Fruit fly (Drosophila melanogaster) whole organism, embryonic: ENCODE measurements around the gene Art2.

Source experiments
- Bdp1 ChIP-seq: fragments of 200-800 bp; sonication (Bioruptor generic); optimal IDR thresholded peaks from 3 replicates; lab custom pipeline; 2016; ENCODE audit warnings: missing biosample characterization, missing genetic modification characterization
- CG1024 ChIP-seq: fragments of 200-800 bp; sonication (Bioruptor generic); IDR thresholded peaks from 2 replicates; pipeline ENCODE4 v1.3.6; 2022; ENCODE audit warnings: missing biosample characterization, missing genetic modification characterization
- CG10267 ChIP-seq: fragments of 200-800 bp; sonication (Bioruptor generic); optimal IDR thresholded peaks from 2 replicates; lab custom pipeline; 2018; ENCODE audit warnings: missing biosample characterization, mild to moderate bottlenecking, missing genetic modification characterization, moderate library complexity
- CG12155 ChIP-seq: fragments of 200-800 bp; sonication (Bioruptor generic); optimal IDR thresholded peaks from 3 replicates; lab custom pipeline; 2016; ENCODE audit warnings: missing biosample characterization, missing genetic modification characterization
- CG12391 ChIP-seq: fragments of 200-800 bp; sonication (Bioruptor generic); optimal IDR thresholded peaks from 3 replicates; lab custom pipeline; 2018; ENCODE audit warnings: missing biosample characterization, mild to moderate bottlenecking, missing genetic modification characterization, moderate library complexity
- CG13894 ChIP-seq: fragments of 200-800 bp; sonication (Bioruptor generic); optimal IDR thresholded peaks from 3 replicates; lab custom pipeline; 2018; ENCODE audit warnings: missing biosample characterization, mild to moderate bottlenecking, missing genetic modification characterization, moderate library complexity
- CG14014 ChIP-seq: fragments of 200-800 bp; sonication (Bioruptor generic); IDR thresholded peaks from 2 replicates; pipeline ENCODE4 v1.3.6; 2022; ENCODE audit warnings: missing biosample characterization, missing genetic modification characterization
- CG15269 ChIP-seq: fragments of 200-800 bp; sonication (Bioruptor generic); optimal IDR thresholded peaks from 2 replicates; lab custom pipeline; 2018; ENCODE audit warnings: missing biosample characterization, mild to moderate bottlenecking, missing genetic modification characterization, moderate library complexity
- CG15479 ChIP-seq: fragments of 200-800 bp; sonication (Bioruptor generic); optimal IDR thresholded peaks from 3 replicates; lab custom pipeline; 2019; ENCODE audit warnings: missing biosample characterization, mild to moderate bottlenecking, missing genetic modification characterization, moderate library complexity
- CG1602 ChIP-seq: fragments of 200-800 bp; sonication (Bioruptor generic); optimal IDR thresholded peaks from 3 replicates; lab custom pipeline; 2016; ENCODE audit warnings: missing biosample characterization, missing genetic modification characterization
- CG17186 ChIP-seq: fragments of 200-800 bp; sonication (Bioruptor generic); optimal IDR thresholded peaks from 3 replicates; lab custom pipeline; 2017; ENCODE audit warnings: missing biosample characterization, missing genetic modification reagents, missing genetic modification characterization
- CG1792 ChIP-seq: fragments of 200-800 bp; sonication (Bioruptor generic); optimal IDR thresholded peaks from 2 replicates; lab custom pipeline; 2016; ENCODE audit warnings: missing biosample characterization, missing genetic modification characterization
- CG2202 ChIP-seq: fragments of 200-800 bp; sonication (Bioruptor generic); optimal IDR thresholded peaks from 2 replicates; lab custom pipeline; 2018; ENCODE audit warnings: missing biosample characterization, mild to moderate bottlenecking, missing genetic modification characterization
- CG2889 ChIP-seq: fragments of 200-800 bp; sonication (Bioruptor generic); IDR thresholded peaks from 3 replicates; pipeline ENCODE4 v1.3.6; 2022; ENCODE audit warnings: missing biosample characterization, missing genetic modification characterization
- CG3065 ChIP-seq: fragments of 200-800 bp; sonication (Bioruptor generic); optimal IDR thresholded peaks from 2 replicates; lab custom pipeline; 2016; ENCODE audit warnings: missing biosample characterization, missing genetic modification characterization
- CG32772 ChIP-seq: fragments of 200-800 bp; sonication (Bioruptor generic); IDR thresholded peaks from 2 replicates; pipeline ENCODE4 v1.3.6; 2022; ENCODE audit warnings: missing biosample characterization, missing genetic modification characterization
- CG3407 ChIP-seq: fragments of 200-800 bp; sonication (Bioruptor generic); optimal IDR thresholded peaks from 2 replicates; lab custom pipeline; 2018; ENCODE audit warnings: missing biosample characterization, mild to moderate bottlenecking, missing genetic modification characterization
- CG34376 ChIP-seq: fragments of 200-800 bp; sonication (Bioruptor generic); optimal IDR thresholded peaks from 2 replicates; lab custom pipeline; 2018; ENCODE audit warnings: missing biosample characterization, mild to moderate bottlenecking, missing genetic modification characterization
- CG3995 ChIP-seq: fragments of 200-800 bp; sonication (Bioruptor generic); optimal IDR thresholded peaks from 3 replicates; lab custom pipeline; 2016; ENCODE audit warnings: missing biosample characterization, missing genetic modification characterization
- CG5245 ChIP-seq: fragments of 200-800 bp; sonication (Bioruptor generic); optimal IDR thresholded peaks from 3 replicates; lab custom pipeline; 2016; ENCODE audit warnings: missing biosample characterization, missing genetic modification characterization
- CG7745 ChIP-seq: fragments of 200-800 bp; sonication (Bioruptor generic); optimal IDR thresholded peaks from 2 replicates; lab custom pipeline; 2018; ENCODE audit warnings: missing biosample characterization, mild to moderate bottlenecking, missing genetic modification characterization, moderate library complexity
- CHES-1-like ChIP-seq: fragments of 200-800 bp; sonication (Bioruptor generic); optimal IDR thresholded peaks from 2 replicates; lab custom pipeline; 2016; ENCODE audit warnings: missing biosample characterization, missing genetic modification characterization
- D ChIP-seq, 2 experiments: fragments of 200-800 bp in 1 of 2; fragments of >200 bp in 1 of 2; sonication (Bioruptor generic) in 1 of 2; optimal IDR thresholded peaks; 2 replicates in 1 of 2; 3 replicates in 1 of 2; lab custom pipeline; 2017; ENCODE audit warnings: mild to moderate bottlenecking in 1 of 2, missing biosample characterization in 1 of 2, missing genetic modification characterization in 1 of 2, missing genetic modification reagents in 1 of 2
- Dad ChIP-seq: fragments of 200-800 bp; sonication (Bioruptor generic); optimal IDR thresholded peaks from 3 replicates; lab custom pipeline; 2016; ENCODE audit warnings: missing biosample characterization, missing genetic modification characterization
- Hr3 ChIP-seq: fragments of 200-800 bp; sonication (Bioruptor generic); optimal IDR thresholded peaks from 3 replicates; lab custom pipeline; 2016; ENCODE audit warnings: missing biosample characterization, missing genetic modification characterization
- Rfx ChIP-seq: fragments of 200-800 bp; sonication (Bioruptor generic); IDR thresholded peaks from 2 replicates; pipeline ENCODE4 v1.3.6; 2022; ENCODE audit warnings: missing biosample characterization, missing genetic modification characterization
- Sox102F ChIP-seq: fragments of 200-800 bp; sonication (Bioruptor generic); optimal IDR thresholded peaks from 2 replicates; lab custom pipeline; 2018; ENCODE audit warnings: missing biosample characterization, mild to moderate bottlenecking, missing genetic modification characterization, moderate library complexity
- Taf1 ChIP-seq: fragments of 200-800 bp; sonication (Bioruptor generic); IDR thresholded peaks from 2 replicates; pipeline ENCODE4 v1.3.6; 2022; ENCODE audit warnings: missing biosample characterization, missing genetic modification characterization
- Xbp1 ChIP-seq: fragments of 200-800 bp; sonication (Bioruptor generic); optimal IDR thresholded peaks from 3 replicates; lab custom pipeline; 2016; ENCODE audit warnings: missing biosample characterization, mild to moderate bottlenecking, missing genetic modification characterization
- aop ChIP-seq: fragments of 200-800 bp; sonication (Bioruptor generic); IDR thresholded peaks from 2 replicates; pipeline ENCODE4 v1.3.6; 2022; ENCODE audit warnings: missing biosample characterization, missing genetic modification characterization
- ara ChIP-seq: fragments of 200-800 bp; sonication (Bioruptor generic); IDR thresholded peaks from 2 replicates; pipeline ENCODE4 v1.3.6; 2022; ENCODE audit warnings: missing biosample characterization, missing genetic modification characterization
- corto ChIP-seq: fragments of 200-800 bp; sonication (Bioruptor generic); optimal IDR thresholded peaks from 2 replicates; lab custom pipeline; 2016; ENCODE audit warnings: missing biosample characterization, mild to moderate bottlenecking, missing genetic modification characterization, moderate library complexity
- emc ChIP-seq: fragments of 200-800 bp; sonication (Bioruptor generic); optimal IDR thresholded peaks from 2 replicates; lab custom pipeline; 2016; ENCODE audit warnings: missing biosample characterization, missing genetic modification characterization
- fd96Cb ChIP-seq: fragments of 200-800 bp; sonication (Bioruptor generic); optimal IDR thresholded peaks from 2 replicates; lab custom pipeline; 2018; ENCODE audit warnings: missing biosample characterization, mild to moderate bottlenecking, missing genetic modification characterization, moderate library complexity
- gce ChIP-seq: fragments of 200-800 bp; sonication (Bioruptor generic); IDR thresholded peaks from 3 replicates; pipeline ENCODE4 v1.3.6; 2022; ENCODE audit warnings: missing biosample characterization, missing genetic modification characterization
- lola ChIP-seq, 3 experiments: fragments of >200 bp in 2 of 3; fragments of 200-800 bp in 1 of 3; sonication (Bioruptor generic) in 1 of 3; optimal IDR thresholded peaks; 2 replicates each; lab custom pipeline; 2017 to 2019; ENCODE audit warnings: missing biosample characterization in 3 of 3, missing genetic modification characterization in 3 of 3, mild to moderate bottlenecking in 1 of 3, moderate library complexity in 1 of 3
- mam ChIP-seq: fragments of 200-800 bp; sonication (Bioruptor generic); optimal IDR thresholded peaks from 3 replicates; lab custom pipeline; 2016; ENCODE audit warnings: missing biosample characterization, missing genetic modification characterization
- oc ChIP-seq: fragments of 200-800 bp; sonication (Bioruptor generic); optimal IDR thresholded peaks from 2 replicates; lab custom pipeline; 2018; ENCODE audit warnings: missing biosample characterization, mild to moderate bottlenecking, missing genetic modification characterization, moderate library complexity
- otp ChIP-seq: fragments of 200-800 bp; sonication (Bioruptor generic); IDR thresholded peaks from 3 replicates; pipeline ENCODE4, ENCODE4 v1.3.6; 2022; ENCODE audit warnings: missing biosample characterization, missing genetic modification characterization
- p53 ChIP-seq: fragments of 200-800 bp; sonication (Bioruptor generic); optimal IDR thresholded peaks from 2 replicates; lab custom pipeline; 2016; ENCODE audit warnings: missing biosample characterization, missing genetic modification characterization
- pfk ChIP-seq: fragments of 200-800 bp; sonication (Bioruptor generic); optimal IDR thresholded peaks from 2 replicates; lab custom pipeline; 2018; ENCODE audit warnings: missing biosample characterization, mild to moderate bottlenecking, missing genetic modification characterization, moderate library complexity
- prd ChIP-seq, 3 experiments: fragments of >200 bp in 2 of 3; fragments of 200-800 bp in 1 of 3; sonication (Bioruptor generic) in 1 of 3; optimal IDR thresholded peaks in 2 of 3; IDR thresholded peaks in 1 of 3; 2 replicates in 2 of 3; 3 replicates in 1 of 3; pipeline versions ENCODE4 v1.3.6 to Lab custom; 2017 to 2022; ENCODE audit warnings: missing biosample characterization in 1 of 3, missing genetic modification characterization in 1 of 3
- psq ChIP-seq: fragments of 200-800 bp; sonication (Bioruptor generic); optimal IDR thresholded peaks from 2 replicates; lab custom pipeline; 2017; ENCODE audit warnings: missing biosample characterization, missing genetic modification characterization
- pum ChIP-seq: fragments of 200-800 bp; sonication (Bioruptor generic); optimal IDR thresholded peaks from 2 replicates; lab custom pipeline; 2016; ENCODE audit warnings: missing biosample characterization, missing genetic modification characterization
- repo ChIP-seq: fragments of 200-800 bp; sonication (Bioruptor generic); optimal IDR thresholded peaks from 2 replicates; lab custom pipeline; 2016; ENCODE audit warnings: missing biosample characterization, missing genetic modification characterization
- sisA ChIP-seq: fragments of 200-800 bp; sonication (Bioruptor generic); IDR thresholded peaks from 2 replicates; pipeline ENCODE4 v1.3.6; 2022; ENCODE audit warnings: missing biosample characterization, missing genetic modification characterization
- tin ChIP-seq: fragments of 200-800 bp; sonication (Bioruptor generic); optimal IDR thresholded peaks from 3 replicates; lab custom pipeline; 2016; ENCODE audit warnings: missing biosample characterization, missing genetic modification characterization
- tll ChIP-seq, 2 experiments: fragments of 200-800 bp in 1 of 2; fragments of >200 bp in 1 of 2; sonication (Bioruptor generic) in 1 of 2; optimal IDR thresholded peaks; 2 replicates each; lab custom pipeline; 2017 to 2019; ENCODE audit warnings: missing biosample characterization in 2 of 2, missing genetic modification characterization in 2 of 2, mild to moderate bottlenecking in 1 of 2, moderate library complexity in 1 of 2
- tna ChIP-seq: fragments of 200-800 bp; sonication (Bioruptor generic); IDR thresholded peaks from 2 replicates; pipeline ENCODE4 v1.3.6; 2022; ENCODE audit warnings: missing biosample characterization, missing genetic modification characterization; ENCODE audit not compliant: partially characterized antibody
- trem ChIP-seq: fragments of 200-800 bp; optimal IDR thresholded peaks from 3 replicates; lab custom pipeline; 2019; ENCODE audit warnings: missing biosample characterization, mild to moderate bottlenecking, missing genetic modification characterization, moderate library complexity

Gene Art2

DNA sequence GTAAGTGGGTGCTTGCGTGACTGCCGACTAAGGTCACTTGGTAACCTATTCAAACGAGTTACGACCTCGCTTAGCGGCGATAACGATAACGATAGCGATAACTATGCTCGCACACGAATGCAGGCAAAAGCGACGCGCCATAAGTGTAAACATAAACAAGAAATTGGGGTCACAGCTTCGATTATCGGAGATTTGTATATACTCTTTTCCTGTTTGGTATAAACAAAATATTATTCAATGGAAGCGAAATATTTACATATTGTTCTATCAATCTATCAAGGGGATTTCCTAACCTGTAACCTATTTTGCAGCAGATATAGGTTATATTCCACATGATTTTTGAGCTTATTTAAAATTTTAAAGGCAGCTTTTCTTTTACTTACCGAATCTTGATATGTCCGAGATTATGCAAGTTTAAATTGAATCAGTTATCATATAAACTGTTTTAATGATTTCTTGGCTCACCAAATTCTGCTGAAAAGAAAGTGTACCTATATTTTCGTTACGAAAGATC lies 4.9 kb upstream of the Art2 start (continued):
- TF ChIP-seq CG2202 (tag; lab: Kevin White, UChicago) (no peak), CHES-1-like (no peak), CG1792 (GFP tag; lab: Kevin White, UChicago) (no peak), Xbp1 (GFP tag; lab: Kevin White, UChicago) (no peak), tna (GFP tag; lab: Robert Waterston, UW) (no peak), Bdp1 (GFP tag; lab: Kevin White, UChicago) (no peak), CG13894 (no peak), Taf1 (GFP tag; lab: Robert Waterston, UW) (no peak), prd (optimal IDR thresholded peaks at IDR 0.05; lab: Kevin White, UChicago) (no peak), prd (GFP tag; IDR thresholded peaks at IDR 0.05; lab: Robert Waterston, UW) (no peak), CG15479 (no peak), D (optimal IDR thresholded peaks at IDR 0.05; lab: Kevin White, UChicago) (no peak), D (GFP tag; optimal IDR thresholded peaks at IDR 0.05; lab: Kevin White, UChicago) (peak; percentile 23), sisA (no peak), CG1602 (GFP tag; lab: Kevin White, UChicago) (no peak), otp (no peak), CG1024 (GFP tag; lab: Robert Waterston, UW) (no peak), CG15269 (tag; lab: Kevin White, UChicago) (peak; percentile 15), Dad (GFP tag; lab: Kevin White, UChicago) (no peak), emc (no peak), CG17186 (GFP tag; lab: Kevin White, UChicago) (no peak), Hr3 (GFP tag; lab: Kevin White, UChicago) (peak; percentile 26), Rfx (no peak), CG12391 (tag; lab: Kevin White, UChicago) (peak; percentile 21), Sox102F (GFP tag; lab: Kevin White, UChicago) (peak; percentile 63), CG34376 (GFP tag; lab: Kevin White, UChicago) (no peak), CG14014 (GFP tag; lab: Robert Waterston, UW) (no peak), fd96Cb (tag; lab: Kevin White, UChicago) (peak; percentile 33), CG2889 (no peak), pfk (GFP tag; lab: Kevin White, UChicago) (no peak), CG32772 (GFP tag; lab: Robert Waterston, UW) (no peak), corto (GFP tag; lab: Kevin White, UChicago) (no peak), psq (GFP tag; lab: Kevin White, UChicago) (no peak), CG3995 (GFP tag; lab: Kevin White, UChicago) (no peak), CG7745 (tag; lab: Kevin White, UChicago) (no peak), aop (GFP tag; lab: Robert Waterston, UW) (no peak), mam (GFP tag; lab: Kevin White, UChicago) (no peak), ara (GFP tag; lab: Robert Waterston, UW) (no peak), CG10267 (tag; lab: Kevin White, UChicago) (peak; percentile 19), gce (GFP tag; lab: Robert Waterston, UW) (no peak), oc (tag; lab: Kevin White, UChicago) (no peak), CG3065 (no peak), p53 (no peak), tll (GFP tag; optimal IDR thresholded peaks at IDR 0.05; lab: Kevin White, UChicago) (no peak), lola (GFP tag; optimal IDR thresholded peaks at IDR 0.05; lab: Kevin White, UChicago) (peak in 1 of 3 experiments; percentile 50), CG3407 (no peak), repo (GFP tag; lab: Kevin White, UChicago) (no peak), CG12155 (no peak), CG5245 (GFP tag; lab: Kevin White, UChicago) (no peak), pum (GFP tag; lab: Kevin White, UChicago) (peak; percentile 3), tin (GFP tag; lab: Kevin White, UChicago) (peak; percentile 30), trem (tag; lab: Kevin White, UChicago) (peak; percentile 19)
